Fruit fly (Drosophila melanogaster) whole organism, embryonic: ENCODE data around the gene dre4.
A peak's percentile ranks its signal among the peaks of the same experiment; 100 is the strongest.

Experiments
- Aef1 ChIP-seq: fragments of 200-800 bp; sonication (Bioruptor generic); IDR thresholded peaks from 3 replicates; pipeline ENCODE4 v1.3.6; 2022; ENCODE audit warnings: missing biosample characterization, missing genetic modification characterization
- Atf-2 ChIP-seq: fragments of 200-800 bp; sonication (Bioruptor generic); optimal IDR thresholded peaks from 2 replicates; lab custom pipeline; 2016; ENCODE audit warnings: missing biosample characterization, missing genetic modification characterization
- Blimp-1 ChIP-seq: fragments of 200-800 bp; sonication (Bioruptor generic); optimal IDR thresholded peaks from 3 replicates; lab custom pipeline; 2018; ENCODE audit warnings: missing biosample characterization, missing genetic modification characterization, mild to moderate bottlenecking, moderate library complexity, missing genetic modification reagents
- CG10366 ChIP-seq: fragments of 200-800 bp; sonication (Bioruptor generic); IDR thresholded peaks from 2 replicates; pipeline ENCODE4 v1.3.6; 2022; ENCODE audit warnings: missing biosample characterization, missing genetic modification characterization
- CG10565 ChIP-seq: fragments of 200-800 bp; sonication (Bioruptor generic); optimal IDR thresholded peaks from 3 replicates; lab custom pipeline; 2016; ENCODE audit warnings: missing biosample characterization, mild to moderate bottlenecking, missing genetic modification characterization
- CG10979 ChIP-seq: fragments of 200-800 bp; sonication (Bioruptor generic); optimal IDR thresholded peaks from 2 replicates; lab custom pipeline; 2018; ENCODE audit warnings: missing biosample characterization, mild to moderate bottlenecking, missing genetic modification characterization, moderate library complexity
- CG11504 ChIP-seq: fragments of 200-800 bp; sonication (Bioruptor generic); optimal IDR thresholded peaks from 3 replicates; lab custom pipeline; 2019; ENCODE audit warnings: missing biosample characterization, mild to moderate bottlenecking, missing genetic modification characterization, moderate library complexity
- CG12219 ChIP-seq: fragments of 200-800 bp; sonication (Bioruptor generic); optimal IDR thresholded peaks from 3 replicates; lab custom pipeline; 2018; ENCODE audit warnings: missing biosample characterization, mild to moderate bottlenecking, missing genetic modification characterization
- CG12299 ChIP-seq: fragments of 200-800 bp; sonication (Bioruptor generic); optimal IDR thresholded peaks from 2 replicates; lab custom pipeline; 2018; ENCODE audit warnings: missing biosample characterization, mild to moderate bottlenecking, missing genetic modification characterization
- CG1233 ChIP-seq: fragments of 200-800 bp; sonication (Bioruptor generic); optimal IDR thresholded peaks from 4 replicates; lab custom pipeline; 2018; ENCODE audit warnings: missing biosample characterization, mild to moderate bottlenecking, missing genetic modification characterization
- CG14441 ChIP-seq: fragments of 200-800 bp; sonication (Bioruptor generic); IDR thresholded peaks from 2 replicates; pipeline ENCODE4 v1.3.6; 2022; ENCODE audit warnings: missing biosample characterization, missing genetic modification characterization
- CG2199 ChIP-seq: fragments of 200-800 bp; sonication (Bioruptor generic); IDR thresholded peaks from 3 replicates; pipeline ENCODE4 v1.3.6; 2022; ENCODE audit warnings: missing biosample characterization, missing genetic modification characterization
- CG32767 ChIP-seq: fragments of 200-800 bp; sonication (Bioruptor generic); IDR thresholded peaks from 2 replicates; pipeline ENCODE4 v1.3.6; 2022; ENCODE audit warnings: missing biosample characterization, missing genetic modification characterization
- CG3995 ChIP-seq: fragments of 200-800 bp; sonication (Bioruptor generic); optimal IDR thresholded peaks from 3 replicates; lab custom pipeline; 2016; ENCODE audit warnings: missing biosample characterization, missing genetic modification characterization
- CG4282 ChIP-seq: fragments of 200-800 bp; sonication (Bioruptor generic); optimal IDR thresholded peaks from 2 replicates; lab custom pipeline; 2016; ENCODE audit warnings: missing biosample characterization, missing genetic modification characterization
- CG4730 ChIP-seq: fragments of 200-800 bp; sonication (Bioruptor generic); IDR thresholded peaks from 2 replicates; pipeline ENCODE4 v1.3.6; 2022; ENCODE audit warnings: missing biosample characterization, missing genetic modification characterization
- CG6689 ChIP-seq: fragments of 200-800 bp; sonication (Bioruptor generic); IDR thresholded peaks from 2 replicates; pipeline ENCODE4 v1.3.6; 2022; ENCODE audit warnings: missing biosample characterization, missing genetic modification characterization
- CG8089 ChIP-seq: fragments of 200-800 bp; sonication (Bioruptor generic); optimal IDR thresholded peaks from 3 replicates; lab custom pipeline; 2016; ENCODE audit warnings: missing biosample characterization, missing genetic modification characterization
- CG8478 ChIP-seq: fragments of >200 bp; optimal IDR thresholded peaks from 2 replicates; lab custom pipeline; 2018
- CG9797 ChIP-seq: fragments of 200-800 bp; sonication (Bioruptor generic); optimal IDR thresholded peaks from 3 replicates; lab custom pipeline; 2018; ENCODE audit warnings: missing biosample characterization, mild to moderate bottlenecking, missing genetic modification characterization
- Deaf1 ChIP-seq: fragments of 200-800 bp; optimal IDR thresholded peaks from 3 replicates; lab custom pipeline; 2019; ENCODE audit warnings: missing biosample characterization, mild to moderate bottlenecking, missing genetic modification characterization, moderate library complexity
- Drgx ChIP-seq: fragments of 200-800 bp; sonication (Bioruptor generic); IDR thresholded peaks from 2 replicates; pipeline ENCODE4 v1.3.6; 2022; ENCODE audit warnings: missing biosample characterization, missing genetic modification characterization
- Ets97D ChIP-seq: fragments of 200-800 bp; sonication (Bioruptor generic); optimal IDR thresholded peaks from 3 replicates; lab custom pipeline; 2016; ENCODE audit warnings: missing biosample characterization, missing genetic modification characterization
- Gug ChIP-seq: fragments of 200-800 bp; sonication (Bioruptor generic); IDR thresholded peaks from 4 replicates; pipeline ENCODE4 v1.3.6; 2022; ENCODE audit warnings: missing biosample characterization, missing genetic modification characterization
- H2.0 ChIP-seq: fragments of 200-800 bp; sonication (Bioruptor generic); IDR thresholded peaks from 2 replicates; pipeline ENCODE4 v1.3.6; 2022; ENCODE audit warnings: missing biosample characterization, missing genetic modification characterization
- HHEX ChIP-seq: fragments of 200-800 bp; sonication (Bioruptor generic); optimal IDR thresholded peaks from 3 replicates; lab custom pipeline; 2017; ENCODE audit warnings: missing biosample characterization, mild to moderate bottlenecking, missing genetic modification characterization, missing genetic modification reagents
- Hr78 ChIP-seq, 2 experiments: fragments of 200-800 bp in 1 of 2; fragments of >200 bp in 1 of 2; sonication (Bioruptor generic) in 1 of 2; optimal IDR thresholded peaks; 2 replicates each; lab custom pipeline; 2017 to 2019; ENCODE audit warnings: missing biosample characterization in 2 of 2, missing genetic modification characterization in 2 of 2, mild to moderate bottlenecking in 1 of 2, moderate library complexity in 1 of 2
- Kr ChIP-seq: fragments of 200-800 bp; sonication (Bioruptor generic); optimal IDR thresholded peaks from 2 replicates; lab custom pipeline; 2017; ENCODE audit warnings: missing biosample characterization, mild to moderate bottlenecking, missing genetic modification characterization
- Lpt ChIP-seq: fragments of >200 bp; optimal IDR thresholded peaks from 2 replicates; lab custom pipeline; 2018; ENCODE audit warnings: missing biosample characterization, missing genetic modification characterization
- Rx ChIP-seq: fragments of 200-800 bp; sonication (Bioruptor generic); IDR thresholded peaks from 2 replicates; pipeline ENCODE4 v1.3.6; 2022; ENCODE audit warnings: missing biosample characterization, missing genetic modification characterization
- Trl ChIP-seq, 3 experiments: fragments of >200 bp in 2 of 3; fragments of 200-800 bp in 1 of 3; sonication (Bioruptor generic) in 1 of 3; optimal IDR thresholded peaks; 2 replicates in 1 of 3; 3 replicates in 2 of 3; lab custom pipeline; 2016 to 2017; ENCODE audit warnings: missing biosample characterization in 1 of 3, missing genetic modification characterization in 1 of 3
- Xrp1 ChIP-seq: fragments of 200-800 bp; sonication (Bioruptor generic); IDR thresholded peaks from 2 replicates; pipeline ENCODE4 v1.3.6; 2022; ENCODE audit warnings: missing biosample characterization, missing genetic modification characterization
- ap ChIP-seq: fragments of 200-800 bp; sonication (Bioruptor generic); IDR thresholded peaks from 2 replicates; pipeline ENCODE4 v1.3.6; 2022; ENCODE audit warnings: missing biosample characterization, missing genetic modification characterization
- dm ChIP-seq: fragments of 200-800 bp; sonication (Bioruptor generic); optimal IDR thresholded peaks from 3 replicates; lab custom pipeline; 2016; ENCODE audit warnings: missing biosample characterization, missing genetic modification characterization
- dmrt99B ChIP-seq: fragments of 200-800 bp; sonication (Bioruptor generic); optimal IDR thresholded peaks from 2 replicates; lab custom pipeline; 2018; ENCODE audit warnings: missing biosample characterization, mild to moderate bottlenecking, missing genetic modification characterization, moderate library complexity
- dysf ChIP-seq: fragments of 200-800 bp; sonication (Bioruptor generic); IDR thresholded peaks from 3 replicates; pipeline ENCODE4 v1.3.6; 2022; ENCODE audit warnings: missing biosample characterization, missing genetic modification characterization
- fd64A ChIP-seq: fragments of 200-800 bp; sonication (Bioruptor generic); optimal IDR thresholded peaks from 3 replicates; lab custom pipeline; 2018; ENCODE audit warnings: missing biosample characterization, mild to moderate bottlenecking, missing genetic modification characterization
- fru ChIP-seq: fragments of >200 bp; optimal IDR thresholded peaks from 2 replicates; lab custom pipeline; 2017
- nom ChIP-seq: fragments of 200-800 bp; sonication (Bioruptor generic); optimal IDR thresholded peaks from 2 replicates; lab custom pipeline; 2017; ENCODE audit warnings: missing biosample characterization, missing genetic modification characterization, mild to moderate bottlenecking, moderate library complexity, missing genetic modification reagents
- pum ChIP-seq: fragments of 200-800 bp; sonication (Bioruptor generic); optimal IDR thresholded peaks from 2 replicates; lab custom pipeline; 2016; ENCODE audit warnings: missing biosample characterization, missing genetic modification characterization
- sens ChIP-seq: fragments of 200-800 bp; sonication (Bioruptor generic); peaks from one replicate; lab custom pipeline; 2016; ENCODE audit warnings: missing biosample characterization, missing genetic modification characterization
- sim ChIP-seq: fragments of 200-800 bp; sonication (Bioruptor generic); IDR thresholded peaks from 2 replicates; pipeline ENCODE4 v1.3.6; 2022; ENCODE audit warnings: missing biosample characterization, missing genetic modification characterization
- sisA ChIP-seq: fragments of 200-800 bp; sonication (Bioruptor generic); IDR thresholded peaks from 2 replicates; pipeline ENCODE4 v1.3.6; 2022; ENCODE audit warnings: missing biosample characterization, missing genetic modification characterization
- slbo ChIP-seq: fragments of 200-800 bp; sonication (Bioruptor generic); IDR thresholded peaks from 2 replicates; pipeline ENCODE4 v1.3.6; 2022; ENCODE audit warnings: missing biosample characterization, missing genetic modification characterization
- wor ChIP-seq: fragments of 200-800 bp; sonication (Bioruptor generic); IDR thresholded peaks from 2 replicates; pipeline ENCODE4 v1.3.6; 2022; ENCODE audit warnings: missing biosample characterization, missing genetic modification characterization

Gene dre4

dm6 chr3L:1914668-1915067 lies 38.6 kb upstream of the dre4 start (continued):
- TF ChIP-seq CG12219 (GFP tag; lab: Kevin White, UChicago) (no peak), sisA (GFP tag; lab: Robert Waterston, UW) (0 out of 2 replicates have a peak, but pooled peaks have one; percentile 13), CG6689 (GFP tag; lab: Robert Waterston, UW) (0 out of 2 replicates have a peak, but pooled peaks have one; percentile 28), Xrp1 (GFP tag; lab: Robert Waterston, UW) (0 out of 2 replicates have a peak, but pooled peaks have one; percentile 47), CG8089 (GFP tag; lab: Kevin White, UChicago) (no peak), slbo (GFP tag; lab: Robert Waterston, UW) (peak; percentile 32; the same call in 1 of the 2 replicates), Gug (GFP tag; lab: Robert Waterston, UW) (0 out of 4 replicates have a peak, but pooled peaks have one; percentile 13), wor (no peak), CG14441 (GFP tag; lab: Robert Waterston, UW) (peak; percentile 44; the same call in 1 of the 2 replicates)

DNA sequence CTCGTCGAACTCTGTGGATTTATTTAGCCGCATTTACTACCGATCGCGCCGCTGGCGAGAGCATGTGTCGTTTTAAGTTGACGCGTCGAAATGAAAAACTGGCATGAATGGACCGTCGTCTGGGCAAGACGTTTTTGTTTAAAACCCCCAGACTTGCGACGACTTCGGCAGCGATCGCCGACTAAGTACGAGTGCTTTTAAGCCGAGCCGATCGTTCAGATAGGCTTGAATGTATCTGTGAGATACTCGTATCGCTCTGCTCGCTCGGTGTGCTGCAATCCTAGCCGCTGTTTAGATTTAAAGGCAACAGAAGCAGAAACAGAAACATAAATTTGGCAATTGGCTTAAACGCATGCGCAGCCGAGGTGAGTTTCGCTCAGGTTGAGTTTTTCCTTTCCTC lies 34.0 kb upstream of the dre4 start, which contains the start of gene dsb:
Gene dsb, minus strand, starts transcription at position 91 of the 400 bp plus-strand sequence.
- TF ChIP-seq Deaf1 (tag; lab: Kevin White, UChicago) (peak; percentile 71), CG1233 (GFP tag; lab: Kevin White, UChicago) (no peak), Kr (GFP tag; lab: Kevin White, UChicago) (no peak), Aef1 (GFP tag; lab: Robert Waterston, UW) (no peak)

DNA sequence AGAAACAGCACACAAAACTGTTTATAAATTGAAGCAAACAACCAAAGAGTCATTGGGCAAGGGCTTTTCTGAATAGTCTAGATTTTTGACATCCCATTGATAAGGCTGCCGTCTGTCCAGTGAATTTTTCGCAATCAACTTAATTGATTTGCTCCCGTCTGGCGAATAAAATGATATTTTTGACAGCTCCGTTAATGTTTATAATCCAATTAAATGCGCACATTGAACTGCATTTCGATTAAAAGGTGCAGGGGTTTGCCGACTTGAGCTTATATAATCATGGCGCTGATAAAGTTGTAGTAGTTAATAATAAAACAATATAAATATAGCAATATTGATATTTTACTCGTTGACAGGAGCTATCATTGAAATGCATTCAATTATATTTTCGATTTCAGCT lies 32.9 kb upstream of the dre4 start:
- no peak for TF ChIP-seq Blimp-1 (GFP tag; lab: Kevin White, UChicago)

DNA sequence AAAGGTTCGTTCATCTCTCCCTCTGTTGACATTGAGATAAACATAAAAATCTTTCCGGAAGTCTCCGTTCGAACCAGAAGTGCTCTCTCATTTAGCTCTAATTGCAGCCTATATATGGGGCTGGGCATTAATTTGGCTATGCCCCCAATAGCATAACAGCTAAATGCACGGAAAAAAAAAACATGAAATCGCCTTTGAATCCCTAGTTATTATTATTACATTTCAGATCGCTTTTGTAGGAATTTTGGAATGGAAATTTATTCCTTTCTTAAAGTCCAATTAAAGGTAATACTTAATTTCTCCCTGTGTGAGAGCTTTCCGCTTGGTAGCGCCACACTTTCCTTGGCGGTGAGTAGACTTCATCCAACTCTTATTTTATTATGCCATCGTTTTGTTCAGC lies 30.1 kb upstream of the dre4 start:
- no peak for TF ChIP-seq HHEX (GFP tag; lab: Kevin White, UChicago)
- TF ChIP-seq H2.0 (GFP tag; lab: Robert Waterston, UW): no peak
- no peak for TF ChIP-seq Ets97D
- no peak for TF ChIP-seq CG14441 (GFP tag; lab: Robert Waterston, UW)
- TF ChIP-seq CG32767 (GFP tag; lab: Robert Waterston, UW): no peak
- no peak for TF ChIP-seq Trl (optimal IDR thresholded peaks at IDR 0.05; lab: Kevin White, UChicago)
- TF ChIP-seq Trl (GFP tag; optimal IDR thresholded peaks at IDR 0.05; lab: Kevin White, UChicago): no peak
- no peak for TF ChIP-seq Rx (GFP tag; lab: Robert Waterston, UW)
- 0 out of 2 replicates have a peak, but pooled peaks have one; percentile 19 for TF ChIP-seq Drgx (GFP tag; lab: Robert Waterston, UW)
- TF ChIP-seq fd64A (GFP tag; lab: Kevin White, UChicago): no peak
- no peak for TF ChIP-seq dmrt99B (tag; lab: Kevin White, UChicago)
- no peak for TF ChIP-seq CG10366 (GFP tag; lab: Robert Waterston, UW)
- TF ChIP-seq sim (GFP tag; lab: Robert Waterston, UW): no peak
- no peak for TF ChIP-seq CG4730 (GFP tag; lab: Robert Waterston, UW)
- TF ChIP-seq Lpt (GFP tag; lab: Kevin White, UChicago): no peak
- TF ChIP-seq pum (GFP tag; lab: Kevin White, UChicago): no peak
- TF ChIP-seq CG12299 (tag; lab: Kevin White, UChicago): no peak
- TF ChIP-seq CG8478 (lab: Kevin White, UChicago): no peak
- no peak for TF ChIP-seq dm (GFP tag; lab: Kevin White, UChicago)
- no peak for TF ChIP-seq Xrp1 (GFP tag; lab: Robert Waterston, UW)
- TF ChIP-seq CG4282: no peak
- TF ChIP-seq Blimp-1 (GFP tag; lab: Kevin White, UChicago): peak; percentile 23
- TF ChIP-seq Hr78 (GFP tag; optimal IDR thresholded peaks at IDR 0.05; lab: Kevin White, UChicago): no peak
- 0 out of 3 replicates have a peak, but pooled peaks have one; percentile 10 for TF ChIP-seq dysf
- no peak for TF ChIP-seq CG3995 (GFP tag; lab: Kevin White, UChicago)
- peak; percentile 66 for TF ChIP-seq sens
- no peak for TF ChIP-seq CG11504 (tag; lab: Kevin White, UChicago)
- TF ChIP-seq CG10565: no peak
- no peak for TF ChIP-seq CG2199 (GFP tag; lab: Robert Waterston, UW)
- no peak for TF ChIP-seq CG9797
- no peak for TF ChIP-seq nom (GFP tag; lab: Kevin White, UChicago)
- TF ChIP-seq CG10979 (tag; lab: Kevin White, UChicago): no peak
- no peak for TF ChIP-seq Atf-2 (GFP tag; lab: Kevin White, UChicago)
- TF ChIP-seq fru (lab: Kevin White, UChicago): no peak
- TF ChIP-seq ap (GFP tag; lab: Robert Waterston, UW): no peak
